Worm (Caenorhabditis elegans) whole organism, L4 larva: Measurements from ENCODE around the gene C49F8.15.

Experiments
- F49E8.2 ChIP-seq: sonication (generic microtip); optimal IDR thresholded peaks from 2 replicates; lab custom pipeline; 2016; ENCODE audit warnings: missing compliant biosample characterization, mild to moderate bottlenecking, missing genetic modification characterization, borderline replicate concordance
- T26A8.4 ChIP-seq: fragments of 200-800 bp; sonication (Bioruptor generic); IDR thresholded peaks from 2 replicates; pipeline ENCODE4 v1.3.6; 2022; ENCODE audit warnings: missing genetic modification characterization, missing compliant biosample characterization
- Y105C5A.15 ChIP-seq: fragments of 200-800 bp; sonication (Bioruptor generic); IDR thresholded peaks from 2 replicates; pipeline ENCODE4 v1.3.6; 2022; ENCODE audit warnings: missing genetic modification characterization, missing compliant biosample characterization
- Y5F2A.4 ChIP-seq: fragments of 200-800 bp; sonication (Bioruptor generic); optimal IDR thresholded peaks from 2 replicates; lab custom pipeline; 2018; ENCODE audit warnings: mild to moderate bottlenecking, missing genetic modification characterization, missing compliant biosample characterization
- ZK337.2 ChIP-seq: fragments of 200-800 bp; sonication (Bioruptor generic); IDR thresholded peaks from 2 replicates; pipeline ENCODE4 v1.3.6; 2022; ENCODE audit warnings: missing genetic modification reagents, missing genetic modification characterization, missing compliant biosample characterization
- ama-1 ChIP-seq: fragments of 150-350 bp; optimal IDR thresholded peaks from 2 replicates; lab custom pipeline; 2014; ENCODE audit warnings: inconsistent platforms, mixed read lengths
- arid-1 ChIP-seq: fragments of 200-800 bp; sonication (Bioruptor generic); conservative IDR thresholded peaks from 2 replicates; pipeline ENCODE4 v1.3.6; 2022; ENCODE audit warnings: missing genetic modification reagents, missing genetic modification characterization, missing compliant biosample characterization
- ceh-28 ChIP-seq: fragments of 150-350 bp; optimal IDR thresholded peaks from 2 replicates; lab custom pipeline; 2014; ENCODE audit warnings: missing biosample characterization, missing genetic modification reagents, missing genetic modification characterization
- ceh-32 ChIP-seq: sonication (generic microtip); optimal IDR thresholded peaks from 2 replicates; lab custom pipeline; 2016; ENCODE audit warnings: mild to moderate bottlenecking, missing genetic modification characterization, missing compliant biosample characterization; ENCODE audit not compliant: poor library complexity
- ceh-82 ChIP-seq: sonication (generic microtip); optimal IDR thresholded peaks from 2 replicates; lab custom pipeline; 2017; ENCODE audit warnings: missing biosample characterization, missing genetic modification characterization
- ctbp-1 ChIP-seq: fragments of 200-800 bp; sonication (Bioruptor generic); IDR thresholded peaks from 2 replicates; pipeline ENCODE4 v1.3.6; 2022; ENCODE audit warnings: missing genetic modification reagents, missing genetic modification characterization, missing compliant biosample characterization
- daf-16 ChIP-seq, 3 experiments: sonication (generic microtip); optimal IDR thresholded peaks; 2 replicates each; lab custom pipeline; 2016 to 2017; ENCODE audit warnings: missing genetic modification characterization in 3 of 3, missing genetic modification reagents in 3 of 3, mild to moderate bottlenecking in 2 of 3, missing compliant biosample characterization in 2 of 3, missing biosample characterization in 1 of 3, moderate library complexity in 1 of 3
- daf-19 ChIP-seq: fragments of 200-800 bp; sonication (Bioruptor generic); conservative IDR thresholded peaks from 2 replicates; pipeline ENCODE4 v1.3.6; 2022; ENCODE audit warnings: missing genetic modification characterization, missing compliant biosample characterization
- daf-8 ChIP-seq: fragments of 200-800 bp; sonication (Bioruptor generic); IDR thresholded peaks from 2 replicates; pipeline ENCODE4 v1.3.6; 2022; ENCODE audit warnings: missing genetic modification characterization, missing compliant biosample characterization
- egl-27 ChIP-seq: sonication (generic microtip); optimal IDR thresholded peaks from 3 replicates; lab custom pipeline; 2017; ENCODE audit warnings: missing biosample characterization, missing genetic modification reagents, missing genetic modification characterization
- fkh-10 ChIP-seq: fragments of 150-350 bp; optimal IDR thresholded peaks from 2 replicates; lab custom pipeline; 2014; ENCODE audit warnings: missing biosample characterization, missing genetic modification reagents, missing genetic modification characterization
- hif-1 ChIP-seq, 2 experiments: sonication (generic microtip); optimal IDR thresholded peaks; 2 replicates each; lab custom pipeline; 2016 to 2017; ENCODE audit warnings: missing compliant biosample characterization in 2 of 2, missing genetic modification characterization in 2 of 2, missing genetic modification reagents in 2 of 2, missing genotype in 2 of 2, mild to moderate bottlenecking in 1 of 2
- hmg-1.1 ChIP-seq: fragments of 200-800 bp; sonication (Bioruptor generic); IDR thresholded peaks from 2 replicates; pipeline ENCODE4 v1.3.6; 2022; ENCODE audit warnings: missing genetic modification reagents, missing genetic modification characterization, missing compliant biosample characterization
- jun-1 ChIP-seq: fragments of 150-350 bp; optimal IDR thresholded peaks from 2 replicates; lab custom pipeline; 2014; ENCODE audit warnings: missing biosample characterization, missing genetic modification reagents, missing genetic modification characterization
- lim-7 ChIP-seq: fragments of 200-800 bp; sonication (Bioruptor generic); IDR thresholded peaks from 2 replicates; pipeline ENCODE4 v1.3.6; 2022; ENCODE audit warnings: missing genetic modification characterization, missing compliant biosample characterization
- lin-15B ChIP-seq: fragments of 150-350 bp; sonication (generic microtip); optimal IDR thresholded peaks from 3 replicates; lab custom pipeline; 2014; ENCODE audit warnings: missing biosample characterization, missing genetic modification characterization
- lin-38 ChIP-seq: fragments of 200-800 bp; sonication (Bioruptor generic); IDR thresholded peaks from 2 replicates; pipeline ENCODE4 v1.3.6; 2022; ENCODE audit warnings: missing genetic modification reagents, missing genetic modification characterization, missing compliant biosample characterization
- lin-39 ChIP-seq: fragments of 150-350 bp; optimal IDR thresholded peaks from 2 replicates; lab custom pipeline; 2014; ENCODE audit warnings: missing biosample characterization, missing genetic modification reagents, missing genetic modification characterization
- madf-9 ChIP-seq: fragments of 200-800 bp; sonication (Bioruptor generic); conservative IDR thresholded peaks from 2 replicates; pipeline ENCODE4 v1.3.6; 2022; ENCODE audit warnings: missing genetic modification reagents, missing genetic modification characterization, missing compliant biosample characterization
- mdt-29 ChIP-seq: fragments of 200-800 bp; sonication (Bioruptor generic); IDR thresholded peaks from 2 replicates; pipeline ENCODE4 v1.3.6; 2022; ENCODE audit warnings: missing genetic modification reagents, missing genetic modification characterization, missing compliant biosample characterization
- mxl-3 ChIP-seq: fragments of 200-800 bp; sonication (Bioruptor generic); optimal IDR thresholded peaks from 2 replicates; lab custom pipeline; 2018; ENCODE audit warnings: mild to moderate bottlenecking, missing genetic modification characterization, missing compliant biosample characterization
- nhr-10 ChIP-seq: fragments of 150-350 bp; optimal IDR thresholded peaks from 2 replicates; lab custom pipeline; 2014; ENCODE audit warnings: missing biosample characterization, missing genetic modification characterization
- nhr-102 ChIP-seq: sonication (generic microtip); optimal IDR thresholded peaks from 2 replicates; lab custom pipeline; 2016; ENCODE audit warnings: mild to moderate bottlenecking, missing genetic modification characterization, moderate library complexity, missing compliant biosample characterization
- nhr-11 ChIP-seq: fragments of 150-350 bp; optimal IDR thresholded peaks from 2 replicates; lab custom pipeline; 2014; ENCODE audit warnings: missing biosample characterization, missing genetic modification characterization
- nhr-42 ChIP-seq: fragments of 200-800 bp; sonication (Bioruptor generic); IDR thresholded peaks from 2 replicates; pipeline ENCODE4 v1.3.6; 2022; ENCODE audit warnings: missing genetic modification characterization, missing compliant biosample characterization
- nhr-6 ChIP-seq: fragments of 150-350 bp; optimal IDR thresholded peaks from 2 replicates; lab custom pipeline; 2014; ENCODE audit warnings: missing biosample characterization, missing genetic modification characterization
- nhr-76 ChIP-seq: fragments of 150-350 bp; optimal IDR thresholded peaks from 2 replicates; lab custom pipeline; 2014; ENCODE audit warnings: missing biosample characterization, missing genetic modification characterization
- pha-4 ChIP-seq, 2 experiments: fragments of 150-350 bp in 1 of 2; fragments of 200-800 bp in 1 of 2; sonication (Bioruptor generic) in 1 of 2; IDR thresholded peaks in 1 of 2; optimal IDR thresholded peaks in 1 of 2; 2 replicates each; pipeline versions ENCODE4 v1.3.6 to Lab custom; 2014 to 2022; ENCODE audit warnings: missing genetic modification characterization in 2 of 2, missing genetic modification reagents in 2 of 2, missing biosample characterization in 1 of 2, missing compliant biosample characterization in 1 of 2
- php-3 ChIP-seq: fragments of 200-800 bp; sonication (Bioruptor generic); IDR thresholded peaks from 2 replicates; pipeline ENCODE4 v1.3.6; 2022; ENCODE audit warnings: missing genetic modification reagents, missing genetic modification characterization, missing compliant biosample characterization
- rbr-2 ChIP-seq: sonication (generic microtip); optimal IDR thresholded peaks from 2 replicates; lab custom pipeline; 2016; ENCODE audit warnings: missing genotype, missing genetic modification characterization, missing compliant biosample characterization
- set-16 ChIP-seq: fragments of 200-800 bp; sonication (Bioruptor generic); IDR thresholded peaks from 2 replicates; pipeline ENCODE4 v1.3.6; 2022; ENCODE audit warnings: missing genetic modification reagents, missing genetic modification characterization, missing compliant biosample characterization
- skn-1 ChIP-seq: fragments of 150-350 bp; optimal IDR thresholded peaks from 2 replicates; lab custom pipeline; 2014; ENCODE audit warnings: missing biosample characterization, missing genetic modification characterization
- snpc-4 ChIP-seq: fragments of 150-350 bp; optimal IDR thresholded peaks from 2 replicates; lab custom pipeline; 2014; ENCODE audit warnings: missing biosample characterization, missing genetic modification characterization
- spr-3 ChIP-seq: fragments of 200-800 bp; sonication (Bioruptor generic); optimal IDR thresholded peaks from 2 replicates; lab custom pipeline; 2018; ENCODE audit warnings: mild to moderate bottlenecking, missing genetic modification characterization, missing compliant biosample characterization
- tag-97 ChIP-seq: fragments of 200-800 bp; sonication (Bioruptor generic); IDR thresholded peaks from 2 replicates; pipeline ENCODE4 v1.3.6; 2022; ENCODE audit warnings: missing genetic modification characterization, missing compliant biosample characterization
- unc-130 ChIP-seq: sonication (generic microtip); optimal IDR thresholded peaks from 2 replicates; lab custom pipeline; 2016; ENCODE audit warnings: missing genetic modification reagents, missing genetic modification characterization, missing compliant biosample characterization
- unc-39 ChIP-seq: sonication (generic microtip); optimal IDR thresholded peaks from 2 replicates; lab custom pipeline; 2017; ENCODE audit warnings: missing biosample characterization, missing genetic modification characterization
- unc-62 ChIP-seq, 3 experiments: fragments of 150-350 bp in 1 of 3; sonication (generic microtip); optimal IDR thresholded peaks in 2 of 3; peaks in 1 of 3; 1 replicate in 1 of 3; 2 replicates in 2 of 3; lab custom pipeline; 2014 to 2017; ENCODE audit warnings: missing biosample characterization in 3 of 3, missing genetic modification characterization in 3 of 3, missing genetic modification reagents in 3 of 3, missing genotype in 1 of 3
- vab-7 ChIP-seq: fragments of 200-800 bp; sonication (Bioruptor generic); IDR thresholded peaks from 2 replicates; pipeline ENCODE4 v1.3.6; 2022; ENCODE audit warnings: missing genetic modification reagents, missing genetic modification characterization, missing compliant biosample characterization
- zag-1 ChIP-seq: fragments of 150-350 bp; optimal IDR thresholded peaks from 2 replicates; lab custom pipeline; 2014; ENCODE audit warnings: missing biosample characterization, missing genetic modification characterization
- zfp-2 ChIP-seq: sonication (generic microtip); optimal IDR thresholded peaks from 2 replicates; lab custom pipeline; 2016; ENCODE audit warnings: mild to moderate bottlenecking, missing genetic modification characterization, missing compliant biosample characterization
- zip-2 ChIP-seq: fragments of 150-350 bp; optimal IDR thresholded peaks from 2 replicates; lab custom pipeline; 2014; ENCODE audit warnings: missing biosample characterization, missing genetic modification characterization
- ztf-11 ChIP-seq: fragments of 150-350 bp; optimal IDR thresholded peaks from 2 replicates; lab custom pipeline; 2014; ENCODE audit warnings: missing biosample characterization, missing genetic modification characterization
- ztf-7 ChIP-seq: fragments of 150-350 bp; optimal IDR thresholded peaks from 2 replicates; lab custom pipeline; 2014; ENCODE audit warnings: missing biosample characterization, missing genetic modification characterization

Gene C49F8.15

ce11 chrX:13399221-13399620 is 36.8 kb upstream of the C49F8.15 start, which contains the start of gene F02C12.2:
F02C12.2 (minus strand) TSS chrX:13399321.
- TF ChIP-seq rbr-2 (no peak), nhr-76 (no peak), tag-97 (GFP tag; lab: Robert Waterston, UW) (no peak), Y5F2A.4 (GFP tag; lab: Kevin White, UChicago) (no peak), mxl-3 (GFP tag; lab: Kevin White, UChicago) (no peak), php-3 (GFP tag; lab: Robert Waterston, UW) (no peak), hif-1 (tag; optimal IDR thresholded peaks at IDR 0.05; lab: Kevin White, UChicago) (no peak), unc-62 (GFP tag; optimal IDR thresholded peaks at IDR 0.05 in 1 of 2; lab: Kevin White, UChicago) (peak in 1 of 2 experiments; percentile 3), unc-62 (tag; optimal IDR thresholded peaks at IDR 0.05; lab: Kevin White, UChicago) (no peak)
- TF ChIP-seq, all 104 proteins: peak for 1

ce11 chrX:13396550-13397023 is 34.2 kb upstream of the C49F8.15 start, which contains the start of gene F02C12.3:
F02C12.3 (plus strand) TSS chrX:13396973.
- TF ChIP-seq zag-1 (tag; lab: Kevin White, UChicago) (no peak), skn-1 (tag; lab: Kevin White, UChicago) (no peak), ctbp-1 (GFP tag; lab: Robert Waterston, UW) (0 out of 2 replicates have a peak, but pooled peaks have one; percentile 35), hmg-1.1 (GFP tag; lab: Robert Waterston, UW) (peak; percentile 77), nhr-42 (no peak), unc-39 (tag; lab: Kevin White, UChicago) (no peak), pha-4 (GFP tag; IDR thresholded peaks at IDR 0.05; lab: Robert Waterston, UW) (peak; percentile 56; the same call in 1 of the 2 replicates), pha-4 (tag; optimal IDR thresholded peaks at IDR 0.05; lab: Kevin White, UChicago) (no peak), daf-16 (GFP tag; optimal IDR thresholded peaks at IDR 0.05; lab: Kevin White, UChicago) (peak in 1 of 2 experiments; percentile 70), daf-16 (tag; optimal IDR thresholded peaks at IDR 0.05; lab: Kevin White, UChicago) (peak; percentile 74), T26A8.4 (GFP tag; lab: Robert Waterston, UW) (no peak; the same call in 1 of the 2 replicates), vab-7 (no peak), lin-38 (no peak), nhr-10 (tag; lab: Kevin White, UChicago) (no peak), daf-8 (GFP tag; lab: Robert Waterston, UW) (no peak), F49E8.2 (no peak), ZK337.2 (GFP tag; lab: Robert Waterston, UW) (no peak), ztf-7 (peak; percentile 20), arid-1 (GFP tag; lab: Robert Waterston, UW) (no peak), ztf-11 (tag; lab: Kevin White, UChicago) (no peak), ama-1 (lab: Kevin White, UChicago) (no peak), spr-3 (GFP tag; lab: Kevin White, UChicago) (no peak), lin-15B (tag; lab: Kevin White, UChicago) (no peak), daf-19 (GFP tag; lab: Robert Waterston, UW) (no peak), snpc-4 (tag; lab: Kevin White, UChicago) (no peak), fkh-10 (GFP tag; lab: Kevin White, UChicago) (peak; percentile 2), nhr-11 (tag; lab: Kevin White, UChicago) (peak; percentile 20), mdt-29 (GFP tag; lab: Robert Waterston, UW) (no peak), ceh-28 (tag; lab: Kevin White, UChicago) (no peak), nhr-102 (tag; lab: Kevin White, UChicago) (peak; percentile 75), ceh-82 (tag; lab: Kevin White, UChicago) (no peak), unc-130 (GFP tag; lab: Kevin White, UChicago) (no peak), ceh-32 (tag; lab: Kevin White, UChicago) (no peak), Y105C5A.15 (no peak), jun-1 (tag; lab: Kevin White, UChicago) (no peak), set-16 (GFP tag; lab: Robert Waterston, UW) (no peak), lim-7 (no peak), zfp-2 (tag; lab: Kevin White, UChicago) (no peak), madf-9 (GFP tag; lab: Robert Waterston, UW) (no peak), nhr-6 (tag; lab: Kevin White, UChicago) (peak; percentile 68), Y5F2A.4 (GFP tag; lab: Kevin White, UChicago) (no peak), zip-2 (tag; lab: Kevin White, UChicago) (peak; percentile 63), egl-27 (tag; lab: Kevin White, UChicago) (no peak), lin-39 (tag; lab: Kevin White, UChicago) (no peak)
